Fruit fly (Drosophila melanogaster): Measurements from ENCODE around the gene CG14717.

Gene CG14717

dm6 chr3R:11673955-11674663, 22.2 kb upstream of the CG14717 start, which contains the start of gene CG14715 (continued):
- TF ChIP-seq Sry-δ (GFP tag; optimal IDR thresholded peaks at IDR 0.05) (peak; percentile 63), zen (tag; optimal IDR thresholded peaks at IDR 0.05) (peak; percentile 18), Fer1 (GFP tag; optimal IDR thresholded peaks at IDR 0.05) (peak; percentile 7), CG31388 (GFP tag; optimal IDR thresholded peaks at IDR 0.05) (no peak), CHES-1-like (GFP tag; optimal IDR thresholded peaks at IDR 0.05) (peak; percentile 55), tll (GFP tag; optimal IDR thresholded peaks at IDR 0.05) (peak in 1 of 2 experiments; percentile 10), CG9932 (GFP tag; IDR thresholded peaks at IDR 0.05) (peak; percentile 40; the same call in 1 of the 2 replicates), Drgx (GFP tag; IDR thresholded peaks at IDR 0.05) (no peak), CG3847 (GFP tag; IDR thresholded peaks at IDR 0.05) (peak; percentile 72), az2 (GFP tag; optimal IDR thresholded peaks at IDR 0.05) (peak; percentile 50), CG3163 (GFP tag; optimal IDR thresholded peaks at IDR 0.05) (peak; percentile 13), pan (optimal IDR thresholded peaks at IDR 0.05) (no peak), pan (GFP tag; optimal IDR thresholded peaks at IDR 0.05 in 1 of 2, IDR thresholded peaks at IDR 0.05 in 1 of 2) (peak in 1 of 2 experiments; percentile 58), Med (GFP tag) (peak; percentile 55), CG12942 (GFP tag; optimal IDR thresholded peaks at IDR 0.05) (peak; percentile 25), zf30C (GFP tag; optimal IDR thresholded peaks at IDR 0.05) (no peak), Antp (GFP tag; optimal IDR thresholded peaks at IDR 0.05) (peak; percentile 43), Oli (tag; optimal IDR thresholded peaks at IDR 0.05) (peak; percentile 12), trem (tag; optimal IDR thresholded peaks at IDR 0.05) (peak; percentile 65), CG2120 (GFP tag; optimal IDR thresholded peaks at IDR 0.05) (peak; percentile 67), CG17359 (tag; optimal IDR thresholded peaks at IDR 0.05) (peak; percentile 23), fd64A (GFP tag; optimal IDR thresholded peaks at IDR 0.05) (no peak), inv (GFP tag; IDR thresholded peaks at IDR 0.05; ENCODE audit: partially characterized antibody) (peak; percentile 46), NfI (GFP tag; optimal IDR thresholded peaks at IDR 0.05) (no peak)

dm6 chr3R:11678016-11678415, 18.3 kb upstream of the CG14717 start, which contains the start of gene CG18476:
Gene CG18476, minus strand, starts transcription at chr3R:11678116.
- TF ChIP-seq Antp (GFP tag; optimal IDR thresholded peaks at IDR 0.05) (peak; percentile 36), phol (tag; optimal IDR thresholded peaks at IDR 0.05) (peak; percentile 96), bsh (GFP tag; optimal IDR thresholded peaks at IDR 0.05) (peak; percentile 2 to 93), crc (GFP tag; optimal IDR thresholded peaks at IDR 0.05) (no peak), dmrt11E (tag; optimal IDR thresholded peaks at IDR 0.05) (peak; percentile 92), Neu2 (GFP tag; optimal IDR thresholded peaks at IDR 0.05; ENCODE audit: borderline replicate concordance) (no peak), bab2 (GFP tag; optimal IDR thresholded peaks at IDR 0.05) (peak; percentile 76), CG3995 (GFP tag; optimal IDR thresholded peaks at IDR 0.05) (peak; percentile 98), zen (tag; optimal IDR thresholded peaks at IDR 0.05) (peak; percentile 94), zfh2 (GFP tag; optimal IDR thresholded peaks at IDR 0.05) (peak; percentile 68), CG7928 (GFP tag; optimal IDR thresholded peaks at IDR 0.05) (peak; percentile 60), CG13624 (GFP tag; optimal IDR thresholded peaks at IDR 0.05) (peak; percentile 74), CG14710 (tag; optimal IDR thresholded peaks at IDR 0.05) (peak; percentile 94), CG9797 (GFP tag; optimal IDR thresholded peaks at IDR 0.05) (peak; percentile 47), Six4 (GFP tag; optimal IDR thresholded peaks at IDR 0.05) (peak; percentile 85), run (tag; optimal IDR thresholded peaks at IDR 0.05) (peak; percentile 81), CG30403 (GFP tag; optimal IDR thresholded peaks at IDR 0.05) (peak; percentile 95), HmgZ (tag; optimal IDR thresholded peaks at IDR 0.05) (peak; percentile 92), cwo (GFP tag; optimal IDR thresholded peaks at IDR 0.05) (peak; percentile 79), HLH54F (GFP tag; optimal IDR thresholded peaks at IDR 0.05) (peak; percentile 53), CG11093 (GFP tag; IDR thresholded peaks at IDR 0.05) (peak; percentile 86), CG14860 (GFP tag; IDR thresholded peaks at IDR 0.05; ENCODE audit: partially characterized antibody) (no peak), yki (optimal IDR thresholded peaks at IDR 0.05) (no peak), lov (optimal IDR thresholded peaks at IDR 0.05) (no peak), lov (GFP tag; IDR thresholded peaks at IDR 0.05) (peak; percentile 79; the same call in 2 of the 3 replicates), ERR (GFP tag; optimal IDR thresholded peaks at IDR 0.05) (peak; percentile 43), CG8478 (optimal IDR thresholded peaks at IDR 0.05) (no peak), pros (GFP tag; optimal IDR thresholded peaks at IDR 0.05) (no peak)
